Worm (Caenorhabditis elegans): ENCODE measurements around the gene F36H5.14.

ce11 chrII:1819944-1820570, 44.7 kb downstream of the F36H5.14 start, which contains the start of gene fbxc-19:
- no peak for TF ChIP-seq med-1 (GFP tag; optimal IDR thresholded peaks at IDR 0.05; ENCODE audit: insufficient read depth)
- TF ChIP-seq flt-1 (GFP tag; IDR thresholded peaks at IDR 0.05): peak; percentile 51; the same call in 1 of the 2 replicates
- no peak for TF ChIP-seq cog-1 (tag; optimal IDR thresholded peaks at IDR 0.05)
- TF ChIP-seq tab-1 (GFP tag; IDR thresholded peaks at IDR 0.05): no peak
- no peak for TF ChIP-seq T22C8.4 (GFP tag; IDR thresholded peaks at IDR 0.05)
